Fruit fly (Drosophila melanogaster): ENCODE measurements around the gene Dpck.

Dpck gene

dm6 chr3R:7080157-7080916 is 1.6 kb upstream of the Dpck start, which contains the start of gene Ref1 (continued):
- TF ChIP-seq CG8290 (GFP tag; optimal IDR thresholded peaks at IDR 0.05) (peak; percentile 76), CG8290 (tag; optimal IDR thresholded peaks at IDR 0.05) (peak in 1 of 2 experiments; percentile 24), CG3995 (GFP tag; optimal IDR thresholded peaks at IDR 0.05) (peak; percentile 14), CG16815 (GFP tag; optimal IDR thresholded peaks at IDR 0.05) (no peak), CG31388 (GFP tag; optimal IDR thresholded peaks at IDR 0.05) (no peak), ato (GFP tag; IDR thresholded peaks at IDR 0.05; ENCODE audit: partially characterized antibody) (no peak), gcm2 (GFP tag; optimal IDR thresholded peaks at IDR 0.05) (no peak), CG8359 (GFP tag; optimal IDR thresholded peaks at IDR 0.05; ENCODE audit: borderline replicate concordance) (no peak), exex (tag; optimal IDR thresholded peaks at IDR 0.05) (no peak), bbx (GFP tag; IDR thresholded peaks at IDR 0.05; ENCODE audit: partially characterized antibody) (no peak), her (GFP tag; optimal IDR thresholded peaks at IDR 0.05) (no peak), CG2199 (GFP tag; IDR thresholded peaks at IDR 0.05) (no peak), CG12391 (tag; optimal IDR thresholded peaks at IDR 0.05) (no peak), CG1792 (GFP tag; optimal IDR thresholded peaks at IDR 0.05) (no peak), grau (tag; optimal IDR thresholded peaks at IDR 0.05) (peak; percentile 4), D19B (GFP tag; optimal IDR thresholded peaks at IDR 0.05) (no peak), CG11723 (GFP tag; optimal IDR thresholded peaks at IDR 0.05) (peak; percentile 77), CG30020 (tag; optimal IDR thresholded peaks at IDR 0.05) (peak; percentile 98), CG1024 (GFP tag; IDR thresholded peaks at IDR 0.05) (peak; percentile 93), CG18011 (GFP tag; optimal IDR thresholded peaks at IDR 0.05) (no peak), slou (GFP tag; optimal IDR thresholded peaks at IDR 0.05) (no peak), Max (GFP tag; optimal IDR thresholded peaks at IDR 0.05) (no peak), shn (GFP tag; optimal IDR thresholded peaks at IDR 0.05) (no peak), gce (GFP tag; IDR thresholded peaks at IDR 0.05) (no peak), CG8924 (tag; optimal IDR thresholded peaks at IDR 0.05) (no peak), CG17361 (GFP tag; IDR thresholded peaks at IDR 0.05) (0 out of 3 replicates have a peak, but pooled peaks have one; percentile 30), YL-1 (GFP tag; optimal IDR thresholded peaks at IDR 0.05) (peak; percentile 93), CG1603 (tag; optimal IDR thresholded peaks at IDR 0.05) (peak; percentile 100), phol (tag; optimal IDR thresholded peaks at IDR 0.05) (peak; percentile 100), odd (GFP tag; optimal IDR thresholded peaks at IDR 0.05) (no peak), chinmo (GFP tag; IDR thresholded peaks at IDR 0.05; ENCODE audit: partially characterized antibody) (no peak), amos (GFP tag; IDR thresholded peaks at IDR 0.05; ENCODE audit: partially characterized antibody) (no peak), salm (tag; optimal IDR thresholded peaks at IDR 0.05) (no peak), stwl (tag; optimal IDR thresholded peaks at IDR 0.05) (no peak), CG4617 (GFP tag; optimal IDR thresholded peaks at IDR 0.05; ENCODE audit: borderline replicate concordance) (peak; percentile 78), tll (GFP tag; optimal IDR thresholded peaks at IDR 0.05) (no peak), Pdp1 (GFP tag; optimal IDR thresholded peaks at IDR 0.05) (peak in 1 of 2 experiments; percentile 91), CHES-1-like (GFP tag; optimal IDR thresholded peaks at IDR 0.05) (no peak), CG13424 (tag; optimal IDR thresholded peaks at IDR 0.05) (no peak), tx (GFP tag; optimal IDR thresholded peaks at IDR 0.05) (no peak), Dip2 (GFP tag; IDR thresholded peaks at IDR 0.05) (no peak), az2 (GFP tag; optimal IDR thresholded peaks at IDR 0.05) (no peak), CG14667 (GFP tag; IDR thresholded peaks at IDR 0.05) (no peak), E2f2 (GFP tag; IDR thresholded peaks at IDR 0.05) (no peak), sd (tag; optimal IDR thresholded peaks at IDR 0.05) (peak; percentile 47), Ravus (GFP tag; IDR thresholded peaks at IDR 0.05) (no peak), Hand (GFP tag; optimal IDR thresholded peaks at IDR 0.05) (no peak), CG10543 (GFP tag; optimal IDR thresholded peaks at IDR 0.05) (no peak), Sry-δ (GFP tag; optimal IDR thresholded peaks at IDR 0.05) (no peak)

Data from whole organism, embryonic.